Fruit fly (Drosophila melanogaster): Measurements from ENCODE around the gene p53.

The p53 gene

DNA sequence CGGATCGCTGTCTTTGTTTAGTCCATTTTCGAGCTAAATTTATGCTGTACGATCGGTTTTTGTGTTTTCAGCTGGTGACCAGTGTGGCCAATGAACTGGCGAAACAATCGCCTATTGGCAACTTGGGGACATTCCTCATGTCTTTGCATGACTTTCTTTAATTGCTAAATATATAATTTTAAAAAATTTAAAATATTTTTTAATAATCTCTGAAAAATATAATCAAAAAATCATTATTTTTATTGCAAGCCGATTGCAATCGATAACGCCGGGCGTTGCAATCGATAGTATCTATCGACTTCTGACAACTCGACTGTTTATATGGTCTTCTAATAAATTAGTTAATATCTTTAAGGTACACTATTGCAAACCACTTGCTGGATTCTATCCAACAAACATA, 7.3 kb upstream of the p53 start, which contains the start of the genes sav and Ublcp1 (continued):
- TF ChIP-seq pum (GFP tag; optimal IDR thresholded peaks at IDR 0.05) (no peak), NC2β (GFP tag; optimal IDR thresholded peaks at IDR 0.05) (no peak), CG6689 (GFP tag; IDR thresholded peaks at IDR 0.05) (0 out of 2 replicates have a peak, but pooled peaks have one; percentile 18), slou (GFP tag; optimal IDR thresholded peaks at IDR 0.05) (no peak), ato (GFP tag; IDR thresholded peaks at IDR 0.05; ENCODE audit: partially characterized antibody) (peak; percentile 59; the same call in 1 of the 2 replicates), Dref (GFP tag; IDR thresholded peaks at IDR 0.05) (peak; percentile 82), Vsx1 (GFP tag; optimal IDR thresholded peaks at IDR 0.05) (no peak), run (tag; optimal IDR thresholded peaks at IDR 0.05) (no peak), dimm (GFP tag; IDR thresholded peaks at IDR 0.05) (no peak), Eip74EF (GFP tag; optimal IDR thresholded peaks at IDR 0.05) (no peak), tgo (GFP tag; IDR thresholded peaks at IDR 0.05) (0 out of 3 replicates have a peak, but pooled peaks have one; percentile 14), grau (tag; optimal IDR thresholded peaks at IDR 0.05) (peak; percentile 25), Poxn (GFP tag; IDR thresholded peaks at IDR 0.05) (no peak), prd (optimal IDR thresholded peaks at IDR 0.05) (no peak), prd (GFP tag; IDR thresholded peaks at IDR 0.05) (no peak; the same call in 2 of the 3 replicates), sd (tag; optimal IDR thresholded peaks at IDR 0.05) (no peak), CG9932 (GFP tag; IDR thresholded peaks at IDR 0.05) (peak; percentile 41; the same call in 1 of the 2 replicates), Bgb (GFP tag; IDR thresholded peaks at IDR 0.05; ENCODE audit: partially characterized antibody) (peak; percentile 87), ind (GFP tag; optimal IDR thresholded peaks at IDR 0.05) (peak; percentile 25), CG10543 (GFP tag; optimal IDR thresholded peaks at IDR 0.05) (no peak), bowl (GFP tag; IDR thresholded peaks at IDR 0.05) (no peak), Hr3 (GFP tag; optimal IDR thresholded peaks at IDR 0.05) (peak; percentile 27)

DNA sequence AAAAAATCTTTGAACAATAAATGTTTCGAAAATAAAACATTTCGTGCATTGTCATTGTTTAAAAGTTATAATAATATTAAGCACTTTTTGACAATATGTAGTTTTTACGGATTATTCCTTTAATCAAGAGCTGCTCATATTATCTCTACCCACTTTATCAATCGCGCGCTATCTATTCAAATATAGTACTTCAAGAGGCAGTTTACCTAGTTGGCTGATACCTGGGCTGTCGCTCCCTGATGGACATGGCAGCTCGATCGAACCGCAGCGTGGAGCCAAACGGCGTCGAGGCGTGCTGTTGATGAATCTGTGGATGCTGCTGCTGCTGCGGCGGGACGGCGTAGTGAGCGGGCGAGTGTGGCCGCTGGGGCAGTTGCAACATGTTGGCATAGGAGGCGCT, 6.3 kb upstream of the p53 start:
- no peak for TF ChIP-seq BtbVII (GFP tag; optimal IDR thresholded peaks at IDR 0.05)
- TF ChIP-seq Lpt (GFP tag; optimal IDR thresholded peaks at IDR 0.05), result no peak
- no peak for TF ChIP-seq emc (GFP tag; optimal IDR thresholded peaks at IDR 0.05)
- no peak for TF ChIP-seq CG8944 (GFP tag; optimal IDR thresholded peaks at IDR 0.05)
- no peak for TF ChIP-seq h (optimal IDR thresholded peaks at IDR 0.05)

DNA sequence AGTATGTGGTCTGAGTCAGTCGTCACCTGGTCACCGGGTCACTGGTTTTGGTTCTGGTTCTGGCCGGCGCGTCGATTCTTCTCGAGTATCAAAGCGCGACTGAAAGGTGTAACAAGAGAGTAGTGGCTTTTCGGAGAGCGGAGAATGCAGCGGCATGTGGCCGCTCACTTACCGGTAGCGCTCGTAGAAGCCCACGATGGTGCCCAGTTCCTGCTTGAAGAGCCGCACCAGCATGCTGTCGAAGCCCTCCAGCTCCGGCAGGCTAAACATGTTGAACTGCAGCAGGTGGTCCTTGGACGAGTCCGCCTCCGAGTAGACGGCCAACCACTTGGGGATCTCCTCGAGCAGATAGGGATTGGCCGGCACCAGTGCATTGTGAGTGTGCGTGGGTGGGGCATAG, 5.0 kb upstream of the p53 start, which contains the start of gene Ctns:
TSS of gene Ctns (minus strand) at position 101 of the 400 bp plus-strand sequence.
- no peak for TF ChIP-seq CG2678 (tag; optimal IDR thresholded peaks at IDR 0.05)
- peak; percentile 15; the same call in 1 of the 2 replicates for TF ChIP-seq lmd (GFP tag; IDR thresholded peaks at IDR 0.05)

DNA sequence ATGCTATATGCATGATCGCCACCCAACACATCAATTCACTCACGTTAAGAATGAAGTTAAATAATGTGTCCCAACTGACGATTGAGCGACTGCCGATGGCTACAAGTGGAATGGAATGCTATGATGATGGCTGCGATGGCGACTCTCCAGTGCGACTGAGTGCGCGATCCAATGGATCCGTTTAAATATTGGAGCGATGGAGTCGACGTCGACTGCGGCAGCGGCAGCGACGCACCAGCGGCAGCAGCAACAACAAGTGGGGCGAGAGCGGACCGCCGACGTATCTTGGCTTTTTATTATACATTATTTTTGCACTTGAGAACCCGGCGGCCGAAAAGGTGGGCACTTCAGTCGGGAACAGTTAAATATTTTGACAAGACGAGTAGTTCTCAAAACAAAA, 3.5 kb upstream of the p53 start:
- TF ChIP-seq Adf1 (GFP tag; IDR thresholded peaks at IDR 0.05) (peak; percentile 93), Bteb2 (GFP tag; optimal IDR thresholded peaks at IDR 0.05) (no peak), pfk (GFP tag; optimal IDR thresholded peaks at IDR 0.05) (peak; percentile 29), kni (GFP tag; optimal IDR thresholded peaks at IDR 0.05) (no peak), eyg (GFP tag; optimal IDR thresholded peaks at IDR 0.05) (no peak), Jarid2 (GFP tag; optimal IDR thresholded peaks at IDR 0.05) (peak; percentile 14), sd (tag; optimal IDR thresholded peaks at IDR 0.05) (peak; percentile 10), MBD-R2 (GFP tag; IDR thresholded peaks at IDR 0.05) (0 out of 2 replicates have a peak, but pooled peaks have one; percentile 9), CG15073 (GFP tag; optimal IDR thresholded peaks at IDR 0.05) (no peak), pb (GFP tag; optimal IDR thresholded peaks at IDR 0.05) (no peak), CG11456 (GFP tag; IDR thresholded peaks at IDR 0.05) (0 out of 3 replicates have a peak, but pooled peaks have one; percentile 42), Med (GFP tag) (peak; percentile 72)
